Worm (Caenorhabditis elegans): Measurements from ENCODE around the gene lim-4.

ce11 chrX:3823869-3824268, 49.5 kb downstream of the lim-4 start:
- TF ChIP-seq ctbp-1 (GFP tag; IDR thresholded peaks at IDR 0.05) (no peak), ces-1 (GFP tag; optimal IDR thresholded peaks at IDR 0.05) (no peak), nhr-11 (tag; optimal IDR thresholded peaks at IDR 0.05) (no peak), zag-1 (tag; optimal IDR thresholded peaks at IDR 0.05) (no peak), attf-4 (tag; optimal IDR thresholded peaks at IDR 0.05) (no peak), aha-1 (tag) (peak; percentile 46), mdt-29 (GFP tag; IDR thresholded peaks at IDR 0.05) (no peak), dve-1 (tag; optimal IDR thresholded peaks at IDR 0.05; ENCODE audit: insufficient read depth) (peak; percentile 96), lin-15B (tag; optimal IDR thresholded peaks at IDR 0.05) (no peak), nhr-48 (tag; optimal IDR thresholded peaks at IDR 0.05) (peak; percentile 87), nhr-237 (tag; optimal IDR thresholded peaks at IDR 0.05) (no peak)
